Worm (Caenorhabditis elegans): ENCODE data around the gene sri-24.

ce11 chrV:15240215-15240614 lies 28.2 kb downstream of the sri-24 start, which contains the start of gene srw-11:
- TF ChIP-seq mdl-1 (tag; optimal IDR thresholded peaks at IDR 0.05), result no peak
- no peak for TF ChIP-seq dpl-1 (GFP tag; optimal IDR thresholded peaks at IDR 0.05)
- no peak for TF ChIP-seq elt-2 (tag; optimal IDR thresholded peaks at IDR 0.05)
- TF ChIP-seq nhr-12 (tag; optimal IDR thresholded peaks at IDR 0.05), result no peak
- TF ChIP-seq ztf-4 (tag; optimal IDR thresholded peaks at IDR 0.05), result no peak
- TF ChIP-seq unc-98 (GFP tag; IDR thresholded peaks at IDR 0.05), result no peak
- no peak for TF ChIP-seq egl-27 (tag; optimal IDR thresholded peaks at IDR 0.05)
- no peak for TF ChIP-seq jun-1 (tag; optimal IDR thresholded peaks at IDR 0.05)
- no peak for TF ChIP-seq skn-1 (tag; optimal IDR thresholded peaks at IDR 0.05)
- no peak for TF ChIP-seq rnt-1 (tag; optimal IDR thresholded peaks at IDR 0.05)
- no peak for TF ChIP-seq fkh-4 (tag; optimal IDR thresholded peaks at IDR 0.05; ENCODE audit: borderline replicate concordance)
- no peak for TF ChIP-seq ceh-63 (GFP tag; optimal IDR thresholded peaks at IDR 0.05)
- TF ChIP-seq lin-15B (tag; optimal IDR thresholded peaks at IDR 0.05), result no peak

Measured in whole organism, L1 larva.